5 worm cellular contexts compared by ENCODE assay signal in the genomic region with DNA sequence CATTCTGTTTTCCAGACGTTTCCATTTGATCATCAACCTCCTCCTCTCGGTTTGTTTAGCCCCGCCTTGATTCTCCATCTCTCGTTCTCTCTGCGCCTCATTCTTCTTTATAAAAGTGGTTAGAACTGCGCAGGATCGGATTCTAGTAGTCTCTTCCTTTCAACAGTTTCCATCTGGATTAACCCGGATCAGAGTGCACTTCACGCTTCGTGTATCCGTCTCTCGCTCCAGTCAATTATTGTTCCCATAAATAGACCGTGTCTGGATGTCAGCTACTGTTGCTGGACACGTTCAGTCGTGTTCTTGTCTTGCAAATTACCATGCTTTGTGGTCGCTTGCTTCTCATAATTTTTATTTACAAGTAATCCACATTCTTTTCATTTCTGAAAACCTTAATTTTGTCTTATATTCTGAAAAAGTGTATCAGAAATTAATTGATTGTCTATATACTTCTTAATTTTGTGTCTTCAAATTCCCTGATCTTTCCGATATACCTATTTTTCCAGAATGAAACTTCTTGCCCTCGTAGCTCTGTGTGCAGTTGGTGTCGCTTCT.
A peak's percentile ranks its signal among the peaks of the same experiment; 100 is the strongest.
TF ChIP-seq lines count a peak whose summit lies in the region.

A gene (plus strand): TSS at position 505 of the 555 bp plus-strand sequence.

TF ChIP-seq in whole organism, L1 larva, 84 proteins besides CTCF, POLR2A, EP300 and RAD21 (continues in another document):
- TF ChIP-seq C34B4.2 (tag; optimal IDR thresholded peaks at IDR 0.05; lab: Kevin White, UChicago) (no peak), ets-5 (GFP tag; IDR thresholded peaks at IDR 0.05; lab: Robert Waterston, UW) (no peak), ama-1 (optimal IDR thresholded peaks at IDR 0.05; lab: Kevin White, UChicago) (peak; percentile 6), efl-1 (optimal IDR thresholded peaks at IDR 0.05; lab: Kevin White, UChicago) (no peak), efl-1 (GFP tag; optimal IDR thresholded peaks at IDR 0.05 in 1 of 2; lab: Kevin White, UChicago) (peak in 1 of 2 experiments; percentile 75), snpc-4 (tag; optimal IDR thresholded peaks at IDR 0.05; lab: Kevin White, UChicago) (no peak), irx-1 (tag; optimal IDR thresholded peaks at IDR 0.05; lab: Kevin White, UChicago) (no peak), grh-1 (GFP tag; IDR thresholded peaks at IDR 0.05; lab: Robert Waterston, UW) (peak; percentile 38), efl-3 (GFP tag; optimal IDR thresholded peaks at IDR 0.05; lab: Kevin White, UChicago) (no peak), swsn-7 (tag; optimal IDR thresholded peaks at IDR 0.05; lab: Kevin White, UChicago) (peak; percentile 19), mdl-1 (tag; optimal IDR thresholded peaks at IDR 0.05; lab: Kevin White, UChicago) (no peak), nhr-85 (tag; lab: Kevin White, UChicago) (peak; percentile 69), nhr-71 (tag; optimal IDR thresholded peaks at IDR 0.05; lab: Kevin White, UChicago) (peak; percentile 4), unc-62 (GFP tag; optimal IDR thresholded peaks at IDR 0.05; lab: Kevin White, UChicago) (no peak), blmp-1 (tag; optimal IDR thresholded peaks at IDR 0.05; lab: Kevin White, UChicago) (peak; percentile 40), mab-9 (GFP tag; IDR thresholded peaks at IDR 0.05; lab: Robert Waterston, UW) (no peak), mep-1 (tag; optimal IDR thresholded peaks at IDR 0.05; lab: Kevin White, UChicago) (peak; percentile 4), tbx-2 (tag; optimal IDR thresholded peaks at IDR 0.05; lab: Kevin White, UChicago) (no peak)

TF ChIP-seq in whole organism, L2 larva, 48 proteins besides CTCF, POLR2A, EP300 and RAD21:
- TF ChIP-seq F13H6.1 (tag; optimal IDR thresholded peaks at IDR 0.05; lab: Kevin White, UChicago) (peak; percentile 1), ama-1 (optimal IDR thresholded peaks at IDR 0.05; lab: Kevin White, UChicago) (peak; percentile 61), nhr-129 (tag; optimal IDR thresholded peaks at IDR 0.05; lab: Kevin White, UChicago) (peak; percentile 24), lsy-2 (tag; optimal IDR thresholded peaks at IDR 0.05; lab: Kevin White, UChicago) (no peak), mdl-1 (tag; optimal IDR thresholded peaks at IDR 0.05; lab: Kevin White, UChicago) (no peak), ztf-11 (tag; optimal IDR thresholded peaks at IDR 0.05; lab: Kevin White, UChicago) (no peak), nhr-6 (tag; optimal IDR thresholded peaks at IDR 0.05; lab: Kevin White, UChicago) (no peak)

TF ChIP-seq in whole organism, L3 larva, 47 proteins besides CTCF, POLR2A, EP300 and RAD21:
- no peak for TF ChIP-seq egl-27 (tag; optimal IDR thresholded peaks at IDR 0.05; lab: Kevin White, UChicago)
- TF ChIP-seq ceh-28 (tag; optimal IDR thresholded peaks at IDR 0.05; lab: Kevin White, UChicago) = no peak
- peak; percentile 20 for TF ChIP-seq nhr-23 (tag; optimal IDR thresholded peaks at IDR 0.05; lab: Kevin White, UChicago)
- peak; percentile 56 for TF ChIP-seq ama-1 (optimal IDR thresholded peaks at IDR 0.05; lab: Kevin White, UChicago)
- TF ChIP-seq pha-4 (tag; optimal IDR thresholded peaks at IDR 0.05; lab: Kevin White, UChicago) = peak; percentile 20
- TF ChIP-seq zag-1 (tag; optimal IDR thresholded peaks at IDR 0.05; lab: Kevin White, UChicago) = no peak
- no peak for TF ChIP-seq fos-1 (tag; optimal IDR thresholded peaks at IDR 0.05; lab: Kevin White, UChicago)
- no peak for TF ChIP-seq ceh-82 (tag; optimal IDR thresholded peaks at IDR 0.05; lab: Kevin White, UChicago)
- no peak for TF ChIP-seq lsy-12 (tag; optimal IDR thresholded peaks at IDR 0.05; lab: Kevin White, UChicago)
- no peak for TF ChIP-seq elt-2 (tag; optimal IDR thresholded peaks at IDR 0.05; lab: Kevin White, UChicago)

TF ChIP-seq in whole organism, L4 larva, 104 proteins besides CTCF, POLR2A, EP300 and RAD21:
- TF ChIP-seq hlh-11 (tag; optimal IDR thresholded peaks at IDR 0.05; lab: Kevin White, UChicago) = peak; percentile 25
- 0 out of 2 replicates have a peak, but pooled peaks have one; percentile 16 for TF ChIP-seq arid-1 (GFP tag; conservative IDR thresholded peaks at IDR 0.05; lab: Robert Waterston, UW)
- no peak for TF ChIP-seq ztf-7 (tag; optimal IDR thresholded peaks at IDR 0.05; lab: Kevin White, UChicago)
- no peak for TF ChIP-seq set-16 (GFP tag; IDR thresholded peaks at IDR 0.05; lab: Robert Waterston, UW)
- TF ChIP-seq ama-1 (optimal IDR thresholded peaks at IDR 0.05; lab: Kevin White, UChicago) = peak; percentile 73

TF ChIP-seq in whole organism, young adult, 124 proteins besides CTCF, POLR2A, EP300 and RAD21:
- TF ChIP-seq snpc-4 (GFP tag; optimal IDR thresholded peaks at IDR 0.05; lab: Kevin White, UChicago) (no peak), snpc-4 (tag; optimal IDR thresholded peaks at IDR 0.05; lab: Kevin White, UChicago) (no peak), ama-1 (optimal IDR thresholded peaks at IDR 0.05; lab: Kevin White, UChicago) (peak; percentile 62), ama-1 (GFP tag; optimal IDR thresholded peaks at IDR 0.05; lab: Kevin White, UChicago) (no peak), snpc-3.4 (tag; optimal IDR thresholded peaks at IDR 0.05; lab: Kevin White, UChicago) (no peak), madf-10 (tag; optimal IDR thresholded peaks at IDR 0.05; lab: Kevin White, UChicago) (no peak), lin-40 (tag; optimal IDR thresholded peaks at IDR 0.05; lab: Kevin White, UChicago) (no peak), madf-3 (GFP tag; IDR thresholded peaks at IDR 0.05; lab: Robert Waterston, UW) (no peak), C17E4.6 (GFP tag; IDR thresholded peaks at IDR 0.05; lab: Robert Waterston, UW) (no peak), xnd-1 (tag; optimal IDR thresholded peaks at IDR 0.05; lab: Kevin White, UChicago) (no peak), ztf-18 (tag; optimal IDR thresholded peaks at IDR 0.05; lab: Kevin White, UChicago) (no peak), let-607 (tag; optimal IDR thresholded peaks at IDR 0.05; lab: Kevin White, UChicago) (no peak), attf-6 (GFP tag; IDR thresholded peaks at IDR 0.05; lab: Robert Waterston, UW) (no peak), F39B2.1 (GFP tag; IDR thresholded peaks at IDR 0.05; lab: Robert Waterston, UW) (no peak), sea-2 (GFP tag; IDR thresholded peaks at IDR 0.05; lab: Robert Waterston, UW) (no peak), hsf-1 (GFP tag; IDR thresholded peaks at IDR 0.05; lab: Robert Waterston, UW) (0 out of 2 replicates have a peak, but pooled peaks have one; percentile 37), nhr-90 (tag; optimal IDR thresholded peaks at IDR 0.05; lab: Kevin White, UChicago) (no peak), nfya-2 (GFP tag; IDR thresholded peaks at IDR 0.05; lab: Robert Waterston, UW) (no peak), Y53F4B.3 (GFP tag; IDR thresholded peaks at IDR 0.05; lab: Robert Waterston, UW) (no peak)
